Worm (Caenorhabditis elegans) whole organism, late embryonic: ENCODE data around the gene hlh-34.
A peak's percentile ranks its signal among the peaks of the same experiment; 100 is the strongest.

Source experiments
- C38D4.7 ChIP-seq: fragments of 200-800 bp; sonication (Bioruptor generic); optimal IDR thresholded peaks from 2 replicates; lab custom pipeline; 2018; ENCODE audit warnings: mild to moderate bottlenecking, missing genetic modification characterization, moderate library complexity, missing compliant biosample characterization
- F13H6.1 ChIP-seq: sonication (generic microtip); optimal IDR thresholded peaks from 2 replicates; lab custom pipeline; 2016; ENCODE audit warnings: missing genetic modification characterization, missing compliant biosample characterization
- K02D7.2 ChIP-seq: sonication (generic microtip); optimal IDR thresholded peaks from 2 replicates; lab custom pipeline; 2017; ENCODE audit warnings: mild to moderate bottlenecking, missing genetic modification characterization, missing compliant biosample characterization
- K09A11.1 ChIP-seq: sonication (generic microtip); optimal IDR thresholded peaks from 2 replicates; lab custom pipeline; 2017; ENCODE audit warnings: antibody characterized with exemption, mild to moderate bottlenecking, missing genetic modification characterization, missing compliant biosample characterization; ENCODE audit not compliant: insufficient read depth
- ceh-14 ChIP-seq: sonication (generic microtip); optimal IDR thresholded peaks from 2 replicates; lab custom pipeline; 2016; ENCODE audit warnings: missing genotype, missing genetic modification characterization, missing compliant biosample characterization
- ceh-22 ChIP-seq: sonication (generic microtip); optimal IDR thresholded peaks from 2 replicates; lab custom pipeline; 2017; ENCODE audit warnings: missing biosample characterization, missing genetic modification characterization
- ceh-30 ChIP-seq: fragments of 150-350 bp; optimal IDR thresholded peaks from 2 replicates; lab custom pipeline; 2014; ENCODE audit warnings: missing biosample characterization, missing genetic modification characterization
- ceh-34 ChIP-seq: sonication (generic microtip); optimal IDR thresholded peaks from 2 replicates; lab custom pipeline; 2016; ENCODE audit warnings: mild to moderate bottlenecking, missing genetic modification characterization, missing compliant biosample characterization
- ceh-48 ChIP-seq: sonication (generic microtip); optimal IDR thresholded peaks from 2 replicates; lab custom pipeline; 2016; ENCODE audit warnings: missing genetic modification characterization, inconsistent platforms, missing compliant biosample characterization
- ceh-9 ChIP-seq: sonication (generic microtip); optimal IDR thresholded peaks from 2 replicates; lab custom pipeline; 2016; ENCODE audit warnings: mild to moderate bottlenecking, missing genetic modification characterization, inconsistent platforms, missing compliant biosample characterization
- dmd-4 ChIP-seq: sonication (generic microtip); optimal IDR thresholded peaks from 2 replicates; lab custom pipeline; 2016; ENCODE audit warnings: borderline replicate concordance, missing genetic modification characterization, missing compliant biosample characterization
- ets-4 ChIP-seq: sonication (generic microtip); optimal IDR thresholded peaks from 2 replicates; lab custom pipeline; 2016; ENCODE audit warnings: missing genetic modification characterization, missing compliant biosample characterization
- eyg-1 ChIP-seq: sonication (generic microtip); optimal IDR thresholded peaks from 2 replicates; lab custom pipeline; 2016; ENCODE audit warnings: missing genotype, missing genetic modification characterization, missing compliant biosample characterization
- fax-1 ChIP-seq: sonication (generic microtip); optimal IDR thresholded peaks from 2 replicates; lab custom pipeline; 2016; ENCODE audit warnings: missing genotype, missing genetic modification characterization, missing compliant biosample characterization
- fkh-10 ChIP-seq: fragments of 150-350 bp; optimal IDR thresholded peaks from 2 replicates; lab custom pipeline; 2014; ENCODE audit warnings: missing biosample characterization, missing genetic modification reagents, missing genetic modification characterization
- gmeb-2 ChIP-seq: sonication (generic microtip); optimal IDR thresholded peaks from 2 replicates; lab custom pipeline; 2016; ENCODE audit warnings: missing genetic modification characterization, inconsistent platforms, missing compliant biosample characterization
- hlh-13 ChIP-seq: fragments of 200-800 bp; sonication (Bioruptor generic); optimal IDR thresholded peaks from 2 replicates; lab custom pipeline; 2018; ENCODE audit warnings: mild to moderate bottlenecking, missing genetic modification characterization, missing compliant biosample characterization
- hlh-15 ChIP-seq: sonication (generic microtip); optimal IDR thresholded peaks from 2 replicates; lab custom pipeline; 2016; ENCODE audit warnings: missing genetic modification characterization, missing compliant biosample characterization
- hlh-6 ChIP-seq: sonication (generic microtip); optimal IDR thresholded peaks from 2 replicates; lab custom pipeline; 2016; ENCODE audit warnings: missing genotype, missing genetic modification characterization, missing compliant biosample characterization
- hlh-8 ChIP-seq: sonication (generic microtip); optimal IDR thresholded peaks from 2 replicates; lab custom pipeline; 2016; ENCODE audit warnings: missing genotype, missing genetic modification characterization, missing compliant biosample characterization
- lim-6 ChIP-seq: sonication (generic microtip); optimal IDR thresholded peaks from 2 replicates; lab custom pipeline; 2016; ENCODE audit warnings: missing genetic modification characterization, missing compliant biosample characterization
- lin-11 ChIP-seq: fragments of 200-800 bp; sonication (Bioruptor generic); optimal IDR thresholded peaks from 2 replicates; lab custom pipeline; 2018; ENCODE audit warnings: mild to moderate bottlenecking, missing genetic modification characterization, missing compliant biosample characterization
- mec-3 ChIP-seq: sonication (generic microtip); optimal IDR thresholded peaks from 2 replicates; lab custom pipeline; 2016; ENCODE audit warnings: borderline replicate concordance, missing genetic modification characterization, missing compliant biosample characterization
- nfya-1 ChIP-seq: sonication (generic microtip); optimal IDR thresholded peaks from 2 replicates; lab custom pipeline; 2017; ENCODE audit warnings: missing genetic modification characterization, mild to moderate bottlenecking, missing compliant biosample characterization, antibody characterized with exemption, moderate library complexity
- nhr-11 ChIP-seq: fragments of 150-350 bp; optimal IDR thresholded peaks from 2 replicates; lab custom pipeline; 2014; ENCODE audit warnings: missing biosample characterization, missing genetic modification characterization
- nhr-232 ChIP-seq: sonication (generic microtip); optimal IDR thresholded peaks from 2 replicates; lab custom pipeline; 2016; ENCODE audit warnings: missing genetic modification characterization, missing compliant biosample characterization
- odd-2 ChIP-seq: sonication (generic microtip); optimal IDR thresholded peaks from 2 replicates; lab custom pipeline; 2017; ENCODE audit warnings: antibody characterized with exemption, mild to moderate bottlenecking, missing genetic modification characterization, missing compliant biosample characterization
- pag-3 ChIP-seq: sonication (generic microtip); optimal IDR thresholded peaks from 2 replicates; lab custom pipeline; 2016; ENCODE audit warnings: missing compliant biosample characterization, missing genetic modification characterization, borderline replicate concordance
- pax-1 ChIP-seq: fragments of 150-350 bp; optimal IDR thresholded peaks from 2 replicates; lab custom pipeline; 2014; ENCODE audit warnings: missing biosample characterization, missing genetic modification characterization
- pha-2 ChIP-seq: sonication (generic microtip); optimal IDR thresholded peaks from 2 replicates; lab custom pipeline; 2017; ENCODE audit warnings: mild to moderate bottlenecking, missing genetic modification characterization, missing compliant biosample characterization
- pha-4 ChIP-seq: fragments of 150-350 bp; optimal IDR thresholded peaks from 2 replicates; lab custom pipeline; 2018; ENCODE audit warnings: missing biosample characterization, missing genetic modification reagents, missing genetic modification characterization
- pqm-1 ChIP-seq: sonication (generic microtip); optimal IDR thresholded peaks from 2 replicates; lab custom pipeline; 2016; ENCODE audit warnings: missing genetic modification characterization, missing compliant biosample characterization
- pros-1 ChIP-seq: fragments of 150-350 bp; optimal IDR thresholded peaks from 2 replicates; lab custom pipeline; 2014; ENCODE audit warnings: missing biosample characterization, missing genetic modification reagents, missing genetic modification characterization
- rnt-1 ChIP-seq: sonication (generic microtip); optimal IDR thresholded peaks from 2 replicates; lab custom pipeline; 2016; ENCODE audit warnings: missing genetic modification characterization, missing compliant biosample characterization
- sdc-2 ChIP-seq: sonication (generic microtip); optimal IDR thresholded peaks from 2 replicates; lab custom pipeline; 2016; ENCODE audit warnings: missing genotype, missing genetic modification characterization, missing compliant biosample characterization
- sox-2 ChIP-seq: fragments of 200-800 bp; sonication (Bioruptor generic); IDR thresholded peaks from 2 replicates; pipeline ENCODE4 v1.3.6; 2022; ENCODE audit warnings: missing genetic modification reagents, missing genetic modification characterization, missing compliant biosample characterization
- syd-9 ChIP-seq: sonication (generic microtip); optimal IDR thresholded peaks from 2 replicates; lab custom pipeline; 2016; ENCODE audit warnings: mild to moderate bottlenecking, missing genetic modification characterization, moderate library complexity, missing compliant biosample characterization
- tbx-7 ChIP-seq: sonication (generic microtip); optimal IDR thresholded peaks from 2 replicates; lab custom pipeline; 2016; ENCODE audit warnings: missing genotype, missing genetic modification characterization, missing compliant biosample characterization
- ttx-3 ChIP-seq: sonication (generic microtip); optimal IDR thresholded peaks from 2 replicates; lab custom pipeline; 2016; ENCODE audit warnings: missing genetic modification reagents, missing genetic modification characterization, missing compliant biosample characterization
- unc-42 ChIP-seq: sonication (generic microtip); optimal IDR thresholded peaks from 2 replicates; lab custom pipeline; 2016; ENCODE audit warnings: missing genotype, missing genetic modification characterization, missing compliant biosample characterization
- unc-86 ChIP-seq: sonication (generic microtip); optimal IDR thresholded peaks from 2 replicates; lab custom pipeline; 2016; ENCODE audit warnings: missing genetic modification characterization, missing compliant biosample characterization

The hlh-34 gene

ce11 chrV:13707295-13707694 is at the start of gene hlh-34:
Gene hlh-34 (minus strand): TSS chrV:13707395.
- no peak for TF ChIP-seq dmd-4
- no peak for TF ChIP-seq K02D7.2 (tag; lab: Kevin White, UChicago)
- TF ChIP-seq unc-42 (tag; lab: Kevin White, UChicago) = peak; percentile 3
- TF ChIP-seq hlh-13 (GFP tag; lab: Kevin White, UChicago) = no peak
- no peak for TF ChIP-seq pha-2 (tag; lab: Kevin White, UChicago)
- no peak for TF ChIP-seq F13H6.1 (tag; lab: Kevin White, UChicago)
- TF ChIP-seq ttx-3 (tag; lab: Kevin White, UChicago) = no peak
- no peak for TF ChIP-seq hlh-8 (tag; lab: Kevin White, UChicago)

ce11 chrV:13756359-13757091 is 49.3 kb upstream of the hlh-34 start, which contains the start of gene F20G2.2:
Gene F20G2.2 (minus strand): TSS chrV:13756409.
- TF ChIP-seq ceh-22 (tag; lab: Kevin White, UChicago) (no peak), ceh-14 (no peak), hlh-15 (tag; lab: Kevin White, UChicago) (no peak), pha-4 (tag; lab: Kevin White, UChicago) (no peak), mec-3 (tag; lab: Kevin White, UChicago) (no peak), ceh-48 (tag; lab: Kevin White, UChicago) (no peak), fkh-10 (GFP tag; lab: Kevin White, UChicago) (no peak), K02D7.2 (tag; lab: Kevin White, UChicago) (no peak), F13H6.1 (tag; lab: Kevin White, UChicago) (no peak), eyg-1 (tag; lab: Kevin White, UChicago) (no peak), lin-11 (tag; lab: Kevin White, UChicago) (no peak), hlh-13 (GFP tag; lab: Kevin White, UChicago) (no peak)

- TF ChIP-seq pros-1 (tag; lab: Kevin White, UChicago) (no peak), sdc-2 (tag; lab: Kevin White, UChicago) (no peak), K09A11.1 (tag; lab: Kevin White, UChicago) (no peak), rnt-1 (tag; lab: Kevin White, UChicago) (no peak), unc-86 (tag; lab: Kevin White, UChicago) (no peak), fax-1 (tag; lab: Kevin White, UChicago) (no peak), gmeb-2 (tag; lab: Kevin White, UChicago) (no peak), tbx-7 (tag; lab: Kevin White, UChicago) (no peak), nhr-232 (tag; lab: Kevin White, UChicago) (no peak), sox-2 (GFP tag; lab: Robert Waterston, UW) (no peak), nhr-11 (tag; lab: Kevin White, UChicago) (no peak), fkh-10 (GFP tag; lab: Kevin White, UChicago) (no peak), pha-4 (tag; lab: Kevin White, UChicago) (no peak), ceh-34 (tag; lab: Kevin White, UChicago) (no peak), ceh-9 (no peak), nfya-1 (tag; lab: Kevin White, UChicago) (no peak), hlh-6 (no peak), odd-2 (no peak), C38D4.7 (no peak), pax-1 (tag; lab: Kevin White, UChicago) (no peak)
These were observed 46.3 kb upstream of the hlh-34 start, which contains the start of gene F20G2.1 for ce11 chrV:13753481-13753880. Gene F20G2.1 (minus strand): TSS chrV:13753581.

ce11 chrV:13751811-13752210 is 44.6 kb upstream of the hlh-34 start, which contains the start of gene cld-9:
Gene cld-9 (minus strand): TSS chrV:13751891.
- TF ChIP-seq nfya-1 (tag; lab: Kevin White, UChicago) = no peak
- TF ChIP-seq ets-4 (tag; lab: Kevin White, UChicago) = no peak
- TF ChIP-seq pqm-1 (tag; lab: Kevin White, UChicago) = no peak
- no peak for TF ChIP-seq ceh-30 (tag; lab: Kevin White, UChicago)
- TF ChIP-seq hlh-8 (tag; lab: Kevin White, UChicago) = no peak
- TF ChIP-seq lim-6 (tag; lab: Kevin White, UChicago) = no peak
- TF ChIP-seq dmd-4 = no peak
- no peak for TF ChIP-seq gmeb-2 (tag; lab: Kevin White, UChicago)
- TF ChIP-seq pag-3 (tag; lab: Kevin White, UChicago) = no peak
- TF ChIP-seq C38D4.7 = no peak
- TF ChIP-seq syd-9 (tag; lab: Kevin White, UChicago) = no peak
- TF ChIP-seq hlh-6 = no peak
- TF ChIP-seq pha-2 (tag; lab: Kevin White, UChicago) = no peak
- TF ChIP-seq ceh-22 (tag; lab: Kevin White, UChicago) = no peak
- no peak for TF ChIP-seq mec-3 (tag; lab: Kevin White, UChicago)
